Worm (Caenorhabditis elegans) whole organism, young adult: ENCODE data around the gene sto-3.

Source experiments
- B0261.1 ChIP-seq: sonication (generic microtip); optimal IDR thresholded peaks from 2 replicates; lab custom pipeline; 2016; ENCODE audit warnings: mild to moderate bottlenecking, missing genetic modification characterization, moderate library complexity, missing compliant biosample characterization
- C06A6.2 ChIP-seq: fragments of 200-800 bp; sonication (Bioruptor generic); conservative IDR thresholded peaks from 2 replicates; pipeline ENCODE4 v1.3.6; 2022; ENCODE audit warnings: missing genetic modification characterization, missing compliant biosample characterization
- D2030.7 ChIP-seq: fragments of 200-800 bp; sonication (Bioruptor generic); IDR thresholded peaks from 2 replicates; pipeline ENCODE4 v1.3.6; 2022; ENCODE audit warnings: missing genetic modification reagents, missing genetic modification characterization, missing compliant biosample characterization
- F10E7.11 ChIP-seq: sonication (generic microtip); optimal IDR thresholded peaks from 2 replicates; lab custom pipeline; 2017; ENCODE audit warnings: mild to moderate bottlenecking, missing genetic modification characterization, moderate library complexity, missing compliant biosample characterization
- F39B2.1 ChIP-seq: fragments of 200-800 bp; sonication (Bioruptor generic); IDR thresholded peaks from 2 replicates; pipeline ENCODE4 v1.3.6; 2022; ENCODE audit warnings: missing genetic modification reagents, missing genetic modification characterization, missing compliant biosample characterization
- Y53F4B.3 ChIP-seq: fragments of 200-800 bp; sonication (Bioruptor generic); IDR thresholded peaks from 2 replicates; pipeline ENCODE4 v1.3.6; 2022; ENCODE audit warnings: missing genetic modification reagents, missing genetic modification characterization, missing compliant biosample characterization
- Y95B8A.8 ChIP-seq: fragments of 200-800 bp; sonication (Bioruptor generic); IDR thresholded peaks from 2 replicates; pipeline ENCODE4 v1.3.6; 2022; ENCODE audit warnings: missing genetic modification reagents, missing genetic modification characterization, missing compliant biosample characterization
- ama-1 ChIP-seq, 3 experiments: fragments of 150-350 bp in 1 of 3; sonication (generic microtip) in 2 of 3; optimal IDR thresholded peaks; 2 replicates each; lab custom pipeline; 2014 to 2018; ENCODE audit warnings: missing biosample characterization in 2 of 3, missing genetic modification characterization in 2 of 3, missing genetic modification reagents in 2 of 3
- aptf-2 ChIP-seq: fragments of 200-800 bp; sonication (Bioruptor generic); conservative IDR thresholded peaks from 2 replicates; pipeline ENCODE4 v1.3.6; 2022; ENCODE audit warnings: missing genetic modification reagents, missing genetic modification characterization, missing compliant biosample characterization
- aptf-3 ChIP-seq: fragments of 200-800 bp; sonication (Bioruptor generic); IDR thresholded peaks from 2 replicates; pipeline ENCODE4 v1.3.6; 2022; ENCODE audit warnings: missing genetic modification characterization, missing compliant biosample characterization
- atf-7 ChIP-seq: sonication (generic microtip); optimal IDR thresholded peaks from 2 replicates; lab custom pipeline; 2017; ENCODE audit warnings: mild to moderate bottlenecking, missing genetic modification characterization, missing compliant biosample characterization
- ceh-100 ChIP-seq: fragments of 200-800 bp; sonication (Bioruptor generic); IDR thresholded peaks from 2 replicates; pipeline ENCODE4 v1.3.6; 2022; ENCODE audit warnings: missing genetic modification reagents, missing genetic modification characterization, missing compliant biosample characterization
- ceh-27 ChIP-seq: fragments of 200-800 bp; sonication (Bioruptor generic); optimal IDR thresholded peaks from 2 replicates; lab custom pipeline; 2018; ENCODE audit warnings: mild to moderate bottlenecking, missing genetic modification characterization, moderate library complexity, missing compliant biosample characterization
- dpff-1 ChIP-seq: sonication (generic microtip); optimal IDR thresholded peaks from 2 replicates; lab custom pipeline; 2017; ENCODE audit warnings: mild to moderate bottlenecking, missing genetic modification characterization, missing compliant biosample characterization
- dpl-1 ChIP-seq: fragments of 150-350 bp; optimal IDR thresholded peaks from 2 replicates; lab custom pipeline; 2014; ENCODE audit warnings: missing biosample characterization, missing genetic modification reagents, missing genetic modification characterization
- efl-1 ChIP-seq: fragments of 150-350 bp; optimal IDR thresholded peaks from 2 replicates; lab custom pipeline; 2014; ENCODE audit warnings: missing biosample characterization, missing genetic modification reagents, missing genetic modification characterization
- egl-18 ChIP-seq: fragments of 200-800 bp; sonication (Bioruptor generic); IDR thresholded peaks from 2 replicates; pipeline ENCODE4 v1.3.6; 2022; ENCODE audit warnings: missing genetic modification reagents, missing genetic modification characterization, missing compliant biosample characterization
- egrh-3 ChIP-seq: fragments of 200-800 bp; sonication (Bioruptor generic); IDR thresholded peaks from 2 replicates; pipeline ENCODE4 v1.3.6; 2022; ENCODE audit warnings: missing genetic modification reagents, missing genetic modification characterization, missing compliant biosample characterization
- fkh-3 ChIP-seq: sonication (generic microtip); optimal IDR thresholded peaks from 2 replicates; lab custom pipeline; 2016; ENCODE audit warnings: mild to moderate bottlenecking, missing genetic modification characterization, missing compliant biosample characterization
- gei-17 ChIP-seq: fragments of 200-800 bp; sonication (Bioruptor generic); optimal IDR thresholded peaks from 2 replicates; lab custom pipeline; 2018; ENCODE audit warnings: mild to moderate bottlenecking, missing genetic modification characterization, missing compliant biosample characterization
- him-1 ChIP-seq: sonication (generic microtip); optimal IDR thresholded peaks from 2 replicates; lab custom pipeline; 2016; ENCODE audit warnings: missing genotype, missing genetic modification reagents, missing genetic modification characterization, missing compliant biosample characterization
- hlh-26 ChIP-seq: fragments of 200-800 bp; sonication (Bioruptor generic); conservative IDR thresholded peaks from 2 replicates; pipeline ENCODE4 v1.3.6; 2022; ENCODE audit warnings: missing genetic modification reagents, missing genetic modification characterization, missing compliant biosample characterization
- hmg-1.2 ChIP-seq: fragments of 200-800 bp; sonication (Bioruptor generic); IDR thresholded peaks from 2 replicates; pipeline ENCODE4 v1.3.6; 2022; ENCODE audit warnings: missing genetic modification reagents, missing genetic modification characterization, missing compliant biosample characterization
- hmg-20 ChIP-seq: fragments of 200-800 bp; sonication (Bioruptor generic); IDR thresholded peaks from 2 replicates; pipeline ENCODE4 v1.3.6; 2022; ENCODE audit warnings: missing genetic modification reagents, missing genetic modification characterization, missing compliant biosample characterization
- lsl-1 ChIP-seq: fragments of 200-800 bp; sonication (Bioruptor generic); optimal IDR thresholded peaks from 2 replicates; lab custom pipeline; 2018; ENCODE audit warnings: mild to moderate bottlenecking, missing genetic modification characterization, moderate library complexity, missing compliant biosample characterization
- nfyb-1 ChIP-seq: fragments of 200-800 bp; sonication (Bioruptor generic); IDR thresholded peaks from 2 replicates; pipeline ENCODE4 v1.3.6; 2022; ENCODE audit warnings: missing genetic modification reagents, missing genetic modification characterization, missing compliant biosample characterization
- nhr-120 ChIP-seq: fragments of 200-800 bp; sonication (Bioruptor generic); IDR thresholded peaks from 2 replicates; pipeline ENCODE4 v1.3.6; 2022; ENCODE audit warnings: missing genetic modification characterization, missing compliant biosample characterization
- nhr-27 ChIP-seq: fragments of 200-800 bp; sonication (Bioruptor generic); optimal IDR thresholded peaks from 2 replicates; lab custom pipeline; 2018; ENCODE audit warnings: mild to moderate bottlenecking, missing genetic modification characterization, moderate library complexity, missing compliant biosample characterization
- sea-2 ChIP-seq: fragments of 200-800 bp; sonication (Bioruptor generic); IDR thresholded peaks from 2 replicates; pipeline ENCODE4 v1.3.6; 2022; ENCODE audit warnings: missing genetic modification characterization, missing compliant biosample characterization
- snpc-1.3 ChIP-seq: sonication (generic microtip); optimal IDR thresholded peaks from 2 replicates; lab custom pipeline; 2017; ENCODE audit warnings: missing genetic modification characterization, mild to moderate bottlenecking, missing compliant biosample characterization, antibody characterized with exemption, moderate library complexity, missing genotype, missing genetic modification reagents; ENCODE audit not compliant: insufficient read depth
- tbp1 ChIP-seq: fragments of 200-800 bp; sonication (Bioruptor generic); optimal IDR thresholded peaks from 2 replicates; lab custom pipeline; 2018; ENCODE audit warnings: mild to moderate bottlenecking, missing genetic modification characterization, missing compliant biosample characterization
- tlf-1 ChIP-seq: fragments of 200-800 bp; sonication (Bioruptor generic); optimal IDR thresholded peaks from 2 replicates; lab custom pipeline; 2018; ENCODE audit warnings: mild to moderate bottlenecking, missing genetic modification characterization, missing compliant biosample characterization
- zfh-2 ChIP-seq: fragments of 200-800 bp; sonication (Bioruptor generic); conservative IDR thresholded peaks from 2 replicates; pipeline ENCODE4 v1.3.6; 2022; ENCODE audit warnings: missing genetic modification reagents, missing genetic modification characterization, missing compliant biosample characterization
- zim-3 ChIP-seq: sonication (generic microtip); optimal IDR thresholded peaks from 2 replicates; lab custom pipeline; 2017; ENCODE audit warnings: mild to moderate bottlenecking, missing genetic modification characterization, moderate library complexity, missing compliant biosample characterization
- ztf-22 ChIP-seq: fragments of 200-800 bp; sonication (Bioruptor generic); optimal IDR thresholded peaks from 2 replicates; lab custom pipeline; 2018; ENCODE audit warnings: mild to moderate bottlenecking, missing genetic modification characterization, moderate library complexity, missing compliant biosample characterization

Gene sto-3

ce11 chrX:11605766-11606490 is 16.0 kb downstream of the sto-3 start (continued):
- TF ChIP-seq C06A6.2 (GFP tag; lab: Robert Waterston, UW) = peak; percentile 89
- TF ChIP-seq F39B2.1 (GFP tag; lab: Robert Waterston, UW) = no peak
- TF ChIP-seq D2030.7 (GFP tag; lab: Robert Waterston, UW) = no peak
- peak; percentile 48 for TF ChIP-seq B0261.1 (tag; lab: Kevin White, UChicago)
- peak; percentile 96 for TF ChIP-seq nfyb-1 (GFP tag; lab: Robert Waterston, UW)
- TF ChIP-seq aptf-2 (GFP tag; lab: Robert Waterston, UW) = peak; percentile 75
- TF ChIP-seq Y53F4B.3 (GFP tag; lab: Robert Waterston, UW) = no peak
- peak; percentile 35 for TF ChIP-seq F10E7.11 (tag; lab: Kevin White, UChicago)
- TF ChIP-seq fkh-3 (tag; lab: Kevin White, UChicago) = no peak
- TF ChIP-seq hmg-1.2 (GFP tag; lab: Robert Waterston, UW) = peak; percentile 79
- TF ChIP-seq him-1 (tag; lab: Kevin White, UChicago) = no peak
- TF ChIP-seq egrh-3 (GFP tag; lab: Robert Waterston, UW) = peak; percentile 80
- TF ChIP-seq aptf-3 (GFP tag; lab: Robert Waterston, UW) = no peak
- peak; percentile 37 for TF ChIP-seq efl-1 (GFP tag; lab: Kevin White, UChicago)
- TF ChIP-seq zim-3 (tag; lab: Kevin White, UChicago) = no peak
- TF ChIP-seq egl-18 (GFP tag; lab: Robert Waterston, UW) = 0 out of 2 replicates have a peak, but pooled peaks have one; percentile 72
- TF ChIP-seq hlh-26 (GFP tag; lab: Robert Waterston, UW) = no peak
- TF ChIP-seq atf-7 (tag; lab: Kevin White, UChicago) = peak; percentile 98
- TF ChIP-seq lsl-1 (GFP tag; lab: Kevin White, UChicago) = peak; percentile 17
- peak; percentile 81 for TF ChIP-seq zfh-2
- peak; percentile 59 for TF ChIP-seq Y95B8A.8 (GFP tag; lab: Robert Waterston, UW)
- TF ChIP-seq tlf-1 (GFP tag; lab: Kevin White, UChicago) = peak; percentile 95
- peak; percentile 74 for TF ChIP-seq ztf-22 (GFP tag; lab: Kevin White, UChicago)
- peak; percentile 41 for TF ChIP-seq dpl-1
- peak; percentile 90 for TF ChIP-seq gei-17 (GFP tag; lab: Kevin White, UChicago)
- peak; percentile 40 for TF ChIP-seq ceh-27 (GFP tag; lab: Kevin White, UChicago)
- peak; percentile 14; the same call in 1 of the 2 replicates for TF ChIP-seq ceh-100 (GFP tag; lab: Robert Waterston, UW)
- peak; percentile 92 for TF ChIP-seq sea-2 (GFP tag; lab: Robert Waterston, UW)
- TF ChIP-seq nhr-120 = no peak
- TF ChIP-seq dpff-1 (tag; lab: Kevin White, UChicago) = peak; percentile 98
- TF ChIP-seq tbp1 = peak; percentile 74
- no peak for TF ChIP-seq snpc-1.3
- TF ChIP-seq hmg-20 (GFP tag; lab: Robert Waterston, UW) = no peak

ce11 chrX:11605214-11605765 is 16.6 kb downstream of the sto-3 start, which contains the start of gene ftt-2:
Gene ftt-2 (minus strand): TSS chrX:11605419.
- TF ChIP-seq ama-1 (optimal IDR thresholded peaks at IDR 0.05; lab: Kevin White, UChicago) (peak; percentile 72), ama-1 (GFP tag; optimal IDR thresholded peaks at IDR 0.05; lab: Kevin White, UChicago) (no peak), nhr-27 (tag; lab: Kevin White, UChicago) (no peak)
